Comparison of ENCODE assay signal across 2 fruit fly cellular contexts in the genomic region with DNA sequence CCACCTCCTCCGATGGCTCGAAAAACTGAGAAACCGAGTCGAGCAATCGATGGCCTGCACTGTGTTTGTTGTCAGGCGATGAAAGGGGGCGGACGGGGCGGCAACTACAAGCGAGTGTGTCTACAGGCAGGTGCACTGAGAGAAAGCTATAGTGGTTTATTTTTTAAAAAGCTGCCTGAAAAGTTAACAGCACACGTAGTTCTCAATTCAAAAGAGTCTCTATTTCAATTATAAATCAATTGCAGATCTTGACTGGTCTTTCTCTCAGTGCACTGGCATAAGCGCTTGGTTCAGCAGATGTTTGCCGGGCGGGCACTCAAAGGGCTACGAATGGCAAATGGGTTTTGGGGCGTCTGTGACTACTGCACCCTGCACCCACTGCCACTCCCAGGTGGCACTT.
TF ChIP-seq lines count a peak whose summit lies in the region.

No protein-coding gene starts in this region.

TF ChIP-seq in whole organism, embryonic, 481 proteins besides CTCF, POLR2A, EP300 and RAD21 (continued from another document and continues in another):
- 0 out of 2 replicates have a peak, but pooled peaks have one; percentile 21 for TF ChIP-seq E2f1 (GFP tag; IDR thresholded peaks at IDR 0.05; lab: Robert Waterston, UW)
- TF ChIP-seq zfh1 (GFP tag; IDR thresholded peaks at IDR 0.05; lab: Robert Waterston, UW), result peak; percentile 54; the same call in 1 of the 3 replicates
- peak; percentile 44 for TF ChIP-seq CG15514 (GFP tag; optimal IDR thresholded peaks at IDR 0.05; lab: Kevin White, UChicago)
- peak; percentile 59; the same call in 2 of the 3 replicates for TF ChIP-seq tgo (GFP tag; IDR thresholded peaks at IDR 0.05; lab: Robert Waterston, UW)
- peak; percentile 43 for TF ChIP-seq Ets65A (GFP tag; lab: Kevin White, UChicago)
- TF ChIP-seq C15 (GFP tag; IDR thresholded peaks at IDR 0.05; lab: Robert Waterston, UW), result 0 out of 3 replicates have a peak, but pooled peaks have one; percentile 54
- peak; percentile 66 for TF ChIP-seq Aef1 (GFP tag; IDR thresholded peaks at IDR 0.05; lab: Robert Waterston, UW)
- TF ChIP-seq CG6813 (GFP tag; optimal IDR thresholded peaks at IDR 0.05; lab: Kevin White, UChicago), result peak; percentile 19
- no peak for TF ChIP-seq hkb (optimal IDR thresholded peaks at IDR 0.05; lab: Kevin White, UChicago)
- peak; percentile 57; the same call in 1 of the 2 replicates for TF ChIP-seq hkb (GFP tag; IDR thresholded peaks at IDR 0.05; lab: Robert Waterston, UW)
- TF ChIP-seq Stat92E (GFP tag; optimal IDR thresholded peaks at IDR 0.05; lab: Kevin White, UChicago), result no peak
- peak; percentile 14; the same call in 1 of the 2 replicates for TF ChIP-seq E2f2 (GFP tag; IDR thresholded peaks at IDR 0.05; lab: Robert Waterston, UW)
- no peak for TF ChIP-seq Chrac-16 (GFP tag; optimal IDR thresholded peaks at IDR 0.05; lab: Kevin White, UChicago)
- TF ChIP-seq CG14014 (GFP tag; IDR thresholded peaks at IDR 0.05; lab: Robert Waterston, UW), result peak; percentile 46; the same call in 1 of the 2 replicates
- 0 out of 3 replicates have a peak, but pooled peaks have one; percentile 34 for TF ChIP-seq CG7357 (GFP tag; IDR thresholded peaks at IDR 0.05; lab: Robert Waterston, UW)
- TF ChIP-seq PHDP (tag; optimal IDR thresholded peaks at IDR 0.05; lab: Kevin White, UChicago), result no peak
- TF ChIP-seq CG1024 (GFP tag; IDR thresholded peaks at IDR 0.05; lab: Robert Waterston, UW), result 0 out of 2 replicates have a peak, but pooled peaks have one; percentile 26
- no peak for TF ChIP-seq NFAT (GFP tag; IDR thresholded peaks at IDR 0.05; lab: Robert Waterston, UW)
- TF ChIP-seq ato (GFP tag; IDR thresholded peaks at IDR 0.05; lab: Robert Waterston, UW; ENCODE audit: partially characterized antibody), result no peak
- TF ChIP-seq H2.0 (GFP tag; IDR thresholded peaks at IDR 0.05; lab: Robert Waterston, UW), result 0 out of 2 replicates have a peak, but pooled peaks have one; percentile 3
- peak; percentile 68 for TF ChIP-seq Dbx (GFP tag; IDR thresholded peaks at IDR 0.05; lab: Robert Waterston, UW)
- TF ChIP-seq CG9609 (GFP tag; optimal IDR thresholded peaks at IDR 0.05; lab: Kevin White, UChicago), result no peak
- peak; percentile 65; the same call in 1 of the 2 replicates for TF ChIP-seq lmd (GFP tag; IDR thresholded peaks at IDR 0.05; lab: Robert Waterston, UW)
- TF ChIP-seq vvl (GFP tag; IDR thresholded peaks at IDR 0.05; lab: Robert Waterston, UW), result peak; percentile 80
- peak; percentile 25; the same call in 2 of the 3 replicates for TF ChIP-seq B-H1 (GFP tag; IDR thresholded peaks at IDR 0.05; lab: Robert Waterston, UW)
- TF ChIP-seq CHES-1-like (GFP tag; optimal IDR thresholded peaks at IDR 0.05; lab: Kevin White, UChicago), result no peak
- TF ChIP-seq Pdp1 (GFP tag; optimal IDR thresholded peaks at IDR 0.05; lab: Kevin White, UChicago), result peak; percentile 11 to 24
- peak; percentile 30; the same call in 1 of the 2 replicates for TF ChIP-seq Awh (GFP tag; IDR thresholded peaks at IDR 0.05; lab: Robert Waterston, UW)
- peak; percentile 6; the same call in 1 of the 2 replicates for TF ChIP-seq toy (GFP tag; IDR thresholded peaks at IDR 0.05; lab: Robert Waterston, UW)
- TF ChIP-seq Ada2b (GFP tag; IDR thresholded peaks at IDR 0.05; lab: Robert Waterston, UW), result peak; percentile 70
- peak; percentile 49; the same call in 1 of the 2 replicates for TF ChIP-seq sob (GFP tag; IDR thresholded peaks at IDR 0.05; lab: Robert Waterston, UW)
- peak; percentile 39; the same call in 1 of the 2 replicates for TF ChIP-seq CG6689 (GFP tag; IDR thresholded peaks at IDR 0.05; lab: Robert Waterston, UW)
- 0 out of 2 replicates have a peak, but pooled peaks have one; percentile 28 for TF ChIP-seq Oaz (GFP tag; IDR thresholded peaks at IDR 0.05; lab: Robert Waterston, UW)
- TF ChIP-seq CG1603 (tag; optimal IDR thresholded peaks at IDR 0.05; lab: Kevin White, UChicago), result peak; percentile 13
- TF ChIP-seq CG1647 (GFP tag; optimal IDR thresholded peaks at IDR 0.05; lab: Kevin White, UChicago), result no peak
- TF ChIP-seq CG7839 (tag; optimal IDR thresholded peaks at IDR 0.05; lab: Kevin White, UChicago), result peak; percentile 41
- TF ChIP-seq CG17361 (GFP tag; IDR thresholded peaks at IDR 0.05; lab: Robert Waterston, UW), result 0 out of 3 replicates have a peak, but pooled peaks have one; percentile 37
- TF ChIP-seq CG10366 (GFP tag; IDR thresholded peaks at IDR 0.05; lab: Robert Waterston, UW), result peak; percentile 34; the same call in 1 of the 2 replicates
- TF ChIP-seq CG4730 (GFP tag; IDR thresholded peaks at IDR 0.05; lab: Robert Waterston, UW), result 0 out of 2 replicates have a peak, but pooled peaks have one; percentile 29
- TF ChIP-seq Med (GFP tag; lab: Kevin White, UChicago), result peak; percentile 90
- no peak; the same call in 1 of the 2 replicates for TF ChIP-seq Ravus (GFP tag; IDR thresholded peaks at IDR 0.05; lab: Robert Waterston, UW)
- TF ChIP-seq ash1 (GFP tag; optimal IDR thresholded peaks at IDR 0.05; lab: Kevin White, UChicago), result no peak
- TF ChIP-seq CG30431 (GFP tag; optimal IDR thresholded peaks at IDR 0.05; lab: Kevin White, UChicago), result no peak
- TF ChIP-seq CG31224 (GFP tag; IDR thresholded peaks at IDR 0.05; lab: Robert Waterston, UW), result peak; percentile 55; the same call in 1 of the 2 replicates
- TF ChIP-seq ase (GFP tag; IDR thresholded peaks at IDR 0.05; lab: Robert Waterston, UW), result peak; percentile 59; the same call in 1 of the 3 replicates
- TF ChIP-seq pnt (GFP tag; optimal IDR thresholded peaks at IDR 0.05; lab: Kevin White, UChicago), result peak; percentile 6
- TF ChIP-seq CG3281 (GFP tag; optimal IDR thresholded peaks at IDR 0.05; lab: Kevin White, UChicago), result peak; percentile 35
- TF ChIP-seq CG17829 (tag; optimal IDR thresholded peaks at IDR 0.05; lab: Kevin White, UChicago), result peak; percentile 17
- TF ChIP-seq CG16779 (GFP tag; IDR thresholded peaks at IDR 0.05; lab: Robert Waterston, UW), result no peak
- peak; percentile 53 for TF ChIP-seq ind (GFP tag; optimal IDR thresholded peaks at IDR 0.05; lab: Kevin White, UChicago)
- TF ChIP-seq unc-4 (GFP tag; IDR thresholded peaks at IDR 0.05; lab: Robert Waterston, UW; ENCODE audit: partially characterized antibody), result no peak
- peak; percentile 53 for TF ChIP-seq stc (GFP tag; IDR thresholded peaks at IDR 0.05; lab: Robert Waterston, UW)
- peak; percentile 75 for TF ChIP-seq dysf (GFP tag; IDR thresholded peaks at IDR 0.05; lab: Robert Waterston, UW)
- peak; percentile 73 for TF ChIP-seq CG14441 (GFP tag; IDR thresholded peaks at IDR 0.05; lab: Robert Waterston, UW)
- TF ChIP-seq Ptx1 (GFP tag; IDR thresholded peaks at IDR 0.05; lab: Robert Waterston, UW), result peak; percentile 62
- TF ChIP-seq Dad (GFP tag; optimal IDR thresholded peaks at IDR 0.05; lab: Kevin White, UChicago), result peak; percentile 18
- no peak for TF ChIP-seq Bdp1 (GFP tag; optimal IDR thresholded peaks at IDR 0.05; lab: Kevin White, UChicago)
- peak; percentile 25 for TF ChIP-seq Sox102F (GFP tag; optimal IDR thresholded peaks at IDR 0.05; lab: Kevin White, UChicago)
- TF ChIP-seq fd96Cb (tag; optimal IDR thresholded peaks at IDR 0.05; lab: Kevin White, UChicago), result peak; percentile 33

TF ChIP-seq in whole organism, prepupa, 60 proteins besides CTCF, POLR2A, EP300 and RAD21 (continued from another document):
- TF ChIP-seq topi (GFP tag; optimal IDR thresholded peaks at IDR 0.05; lab: Kevin White, UChicago) (peak; percentile 18), OdsH (GFP tag; optimal IDR thresholded peaks at IDR 0.05; lab: Kevin White, UChicago) (no peak), CG10631 (GFP tag; optimal IDR thresholded peaks at IDR 0.05; lab: Kevin White, UChicago) (peak; percentile 0), CG8632 (GFP tag; optimal IDR thresholded peaks at IDR 0.05; lab: Kevin White, UChicago) (no peak), CG32006 (GFP tag; optimal IDR thresholded peaks at IDR 0.05; lab: Kevin White, UChicago) (peak; percentile 36), CG34406 (GFP tag; optimal IDR thresholded peaks at IDR 0.05; lab: Kevin White, UChicago) (no peak), esn (GFP tag; optimal IDR thresholded peaks at IDR 0.05; lab: Kevin White, UChicago) (no peak), vri (GFP tag; optimal IDR thresholded peaks at IDR 0.05; lab: Kevin White, UChicago) (no peak), CG8319 (GFP tag; optimal IDR thresholded peaks at IDR 0.05; lab: Kevin White, UChicago) (no peak), CG10669 (GFP tag; optimal IDR thresholded peaks at IDR 0.05; lab: Kevin White, UChicago) (peak; percentile 40), eg (GFP tag; IDR thresholded peaks at IDR 0.05; lab: Robert Waterston, UW) (peak; percentile 84), CG9139 (GFP tag; optimal IDR thresholded peaks at IDR 0.05; lab: Kevin White, UChicago) (peak; percentile 8), Hr4 (GFP tag; optimal IDR thresholded peaks at IDR 0.05; lab: Kevin White, UChicago) (peak; percentile 13), CG11902 (GFP tag; optimal IDR thresholded peaks at IDR 0.05; lab: Kevin White, UChicago) (peak; percentile 1), Ets96B (tag; optimal IDR thresholded peaks at IDR 0.05; lab: Kevin White, UChicago) (peak; percentile 47), CG16779 (tag; optimal IDR thresholded peaks at IDR 0.05; lab: Kevin White, UChicago) (no peak), CG7368 (GFP tag; optimal IDR thresholded peaks at IDR 0.05; lab: Kevin White, UChicago) (peak; percentile 33), ss (GFP tag; optimal IDR thresholded peaks at IDR 0.05; lab: Kevin White, UChicago) (peak in 1 of 2 experiments; percentile 43), CG11762 (GFP tag; optimal IDR thresholded peaks at IDR 0.05; lab: Kevin White, UChicago; ENCODE audit: insufficient read depth) (peak; percentile 14), spab (GFP tag; optimal IDR thresholded peaks at IDR 0.05; lab: Kevin White, UChicago) (peak; percentile 39), net (GFP tag; optimal IDR thresholded peaks at IDR 0.05; lab: Kevin White, UChicago) (no peak), CG6808 (GFP tag; optimal IDR thresholded peaks at IDR 0.05; lab: Kevin White, UChicago) (peak; percentile 38), Eip93F (GFP tag; optimal IDR thresholded peaks at IDR 0.05; lab: Kevin White, UChicago) (no peak), CG1621 (tag; optimal IDR thresholded peaks at IDR 0.05; lab: Kevin White, UChicago) (no peak), fd85E (GFP tag; optimal IDR thresholded peaks at IDR 0.05; lab: Kevin White, UChicago) (no peak), Sox15 (GFP tag; optimal IDR thresholded peaks at IDR 0.05; lab: Kevin White, UChicago) (no peak), Hr39 (GFP tag; optimal IDR thresholded peaks at IDR 0.05; lab: Kevin White, UChicago) (no peak), CG4318 (GFP tag; optimal IDR thresholded peaks at IDR 0.05; lab: Kevin White, UChicago) (no peak), Hr38 (GFP tag; optimal IDR thresholded peaks at IDR 0.05; lab: Kevin White, UChicago) (no peak), CG8119 (GFP tag; IDR thresholded peaks at IDR 0.05; lab: Robert Waterston, UW) (peak; percentile 46; the same call in 1 of the 3 replicates), Smox (GFP tag; optimal IDR thresholded peaks at IDR 0.05; lab: Kevin White, UChicago) (no peak), CG15336 (GFP tag; IDR thresholded peaks at IDR 0.05; lab: Robert Waterston, UW) (peak; percentile 38; the same call in 1 of the 2 replicates), cyc (GFP tag; optimal IDR thresholded peaks at IDR 0.05; lab: Kevin White, UChicago) (peak; percentile 15), CG6163 (GFP tag; IDR thresholded peaks at IDR 0.05; lab: Robert Waterston, UW) (peak; percentile 83), achi (GFP tag; optimal IDR thresholded peaks at IDR 0.05; lab: Kevin White, UChicago) (peak; percentile 52), fd59A (GFP tag; optimal IDR thresholded peaks at IDR 0.05; lab: Kevin White, UChicago) (no peak), dsx (GFP tag; optimal IDR thresholded peaks at IDR 0.05; lab: Kevin White, UChicago; ENCODE audit: poor library complexity, severe bottlenecking) (peak; percentile 42)
TF ChIP-seq in whole organism, prepupa: peak in this region for 27.
